Worm (Caenorhabditis elegans) whole organism, L4 larva: ENCODE data around the gene M117.1.
A peak's percentile ranks its signal among the peaks of the same experiment; 100 is the strongest.

Experiments
- F26F4.8 ChIP-seq: fragments of 200-800 bp; sonication (Bioruptor generic); conservative IDR thresholded peaks from 2 replicates; pipeline ENCODE4 v1.3.6; 2022; ENCODE audit warnings: missing genetic modification characterization, missing compliant biosample characterization
- F37D6.2 ChIP-seq: sonication (generic microtip); optimal IDR thresholded peaks from 2 replicates; lab custom pipeline; 2016; ENCODE audit warnings: mild to moderate bottlenecking, missing genetic modification characterization, missing compliant biosample characterization
- F49E8.2 ChIP-seq: sonication (generic microtip); optimal IDR thresholded peaks from 2 replicates; lab custom pipeline; 2016; ENCODE audit warnings: missing compliant biosample characterization, mild to moderate bottlenecking, missing genetic modification characterization, borderline replicate concordance
- Y48G9A.11 ChIP-seq: fragments of 200-800 bp; sonication (Bioruptor generic); IDR thresholded peaks from 2 replicates; pipeline ENCODE4 v1.3.6; 2022; ENCODE audit warnings: missing genetic modification reagents, missing genetic modification characterization, missing compliant biosample characterization
- ZK337.2 ChIP-seq: fragments of 200-800 bp; sonication (Bioruptor generic); IDR thresholded peaks from 2 replicates; pipeline ENCODE4 v1.3.6; 2022; ENCODE audit warnings: missing genetic modification reagents, missing genetic modification characterization, missing compliant biosample characterization
- ZK546.5 ChIP-seq, 2 experiments: sonication (generic microtip); optimal IDR thresholded peaks; 2 replicates each; lab custom pipeline; 2017; ENCODE audit warnings: missing biosample characterization in 2 of 2, missing genetic modification characterization in 2 of 2
- aha-1 ChIP-seq: fragments of 150-350 bp; peaks from one replicate; lab custom pipeline; 2014; ENCODE audit warnings: missing biosample characterization, missing genetic modification characterization
- aly-2 ChIP-seq: sonication (generic microtip); optimal IDR thresholded peaks from 2 replicates; lab custom pipeline; 2018; ENCODE audit warnings: missing biosample characterization, missing genetic modification characterization
- ama-1 ChIP-seq: fragments of 150-350 bp; optimal IDR thresholded peaks from 2 replicates; lab custom pipeline; 2014; ENCODE audit warnings: inconsistent platforms, mixed read lengths
- ceh-32 ChIP-seq: sonication (generic microtip); optimal IDR thresholded peaks from 2 replicates; lab custom pipeline; 2016; ENCODE audit warnings: mild to moderate bottlenecking, missing genetic modification characterization, missing compliant biosample characterization; ENCODE audit not compliant: poor library complexity
- ceh-82 ChIP-seq: sonication (generic microtip); optimal IDR thresholded peaks from 2 replicates; lab custom pipeline; 2017; ENCODE audit warnings: missing biosample characterization, missing genetic modification characterization
- ces-1 ChIP-seq: fragments of 150-350 bp; sonication (generic microtip); optimal IDR thresholded peaks from 4 replicates; lab custom pipeline; 2014; ENCODE audit warnings: missing biosample characterization, missing genetic modification reagents, missing genetic modification characterization
- daf-12 ChIP-seq: fragments of 150-350 bp; optimal IDR thresholded peaks from 2 replicates; lab custom pipeline; 2014; ENCODE audit warnings: missing biosample characterization, missing genetic modification reagents, missing genetic modification characterization
- daf-19 ChIP-seq: fragments of 200-800 bp; sonication (Bioruptor generic); conservative IDR thresholded peaks from 2 replicates; pipeline ENCODE4 v1.3.6; 2022; ENCODE audit warnings: missing genetic modification characterization, missing compliant biosample characterization
- daf-8 ChIP-seq: fragments of 200-800 bp; sonication (Bioruptor generic); IDR thresholded peaks from 2 replicates; pipeline ENCODE4 v1.3.6; 2022; ENCODE audit warnings: missing genetic modification characterization, missing compliant biosample characterization
- dmd-8 ChIP-seq: fragments of 200-800 bp; sonication (Bioruptor generic); IDR thresholded peaks from 2 replicates; pipeline ENCODE4 v1.3.6; 2022; ENCODE audit warnings: missing genetic modification characterization, missing compliant biosample characterization
- dpl-1 ChIP-seq: fragments of 150-350 bp; optimal IDR thresholded peaks from 2 replicates; lab custom pipeline; 2014; ENCODE audit warnings: missing biosample characterization, missing genetic modification reagents, missing genetic modification characterization
- duxl-1 ChIP-seq: sonication (generic microtip); optimal IDR thresholded peaks from 2 replicates; lab custom pipeline; 2016; ENCODE audit warnings: mild to moderate bottlenecking, missing genetic modification characterization, moderate library complexity, missing compliant biosample characterization; ENCODE audit not compliant: poor library complexity
- dve-1 ChIP-seq: sonication (generic microtip); optimal IDR thresholded peaks from 2 replicates; lab custom pipeline; 2017; ENCODE audit warnings: antibody characterized with exemption, mild to moderate bottlenecking, missing genetic modification characterization, missing compliant biosample characterization; ENCODE audit not compliant: insufficient read depth
- egl-27 ChIP-seq: sonication (generic microtip); optimal IDR thresholded peaks from 3 replicates; lab custom pipeline; 2017; ENCODE audit warnings: missing biosample characterization, missing genetic modification reagents, missing genetic modification characterization
- hif-1 ChIP-seq, 2 experiments: sonication (generic microtip); optimal IDR thresholded peaks; 2 replicates each; lab custom pipeline; 2016 to 2017; ENCODE audit warnings: missing compliant biosample characterization in 2 of 2, missing genetic modification characterization in 2 of 2, missing genetic modification reagents in 2 of 2, missing genotype in 2 of 2, mild to moderate bottlenecking in 1 of 2
- hlh-11 ChIP-seq: fragments of 200-800 bp; sonication (Bioruptor generic); optimal IDR thresholded peaks from 2 replicates; lab custom pipeline; 2018; ENCODE audit warnings: mild to moderate bottlenecking, missing genetic modification characterization, missing compliant biosample characterization
- hlh-30 ChIP-seq: sonication (generic microtip); optimal IDR thresholded peaks from 2 replicates; lab custom pipeline; 2017; ENCODE audit warnings: antibody characterized with exemption, mild to moderate bottlenecking, missing genetic modification characterization, missing compliant biosample characterization; ENCODE audit not compliant: insufficient read depth
- jun-1 ChIP-seq: fragments of 150-350 bp; optimal IDR thresholded peaks from 2 replicates; lab custom pipeline; 2014; ENCODE audit warnings: missing biosample characterization, missing genetic modification reagents, missing genetic modification characterization
- lin-1 ChIP-seq: fragments of 200-800 bp; sonication (Bioruptor generic); IDR thresholded peaks from 2 replicates; pipeline ENCODE4 v1.3.6; 2022; ENCODE audit warnings: missing genetic modification reagents, missing genetic modification characterization, missing compliant biosample characterization
- lin-13 ChIP-seq: fragments of 150-350 bp; optimal IDR thresholded peaks from 2 replicates; lab custom pipeline; 2014; ENCODE audit warnings: missing biosample characterization, missing genetic modification reagents, missing genetic modification characterization
- lin-38 ChIP-seq: fragments of 200-800 bp; sonication (Bioruptor generic); IDR thresholded peaks from 2 replicates; pipeline ENCODE4 v1.3.6; 2022; ENCODE audit warnings: missing genetic modification reagents, missing genetic modification characterization, missing compliant biosample characterization
- lin-39 ChIP-seq: fragments of 150-350 bp; optimal IDR thresholded peaks from 2 replicates; lab custom pipeline; 2014; ENCODE audit warnings: missing biosample characterization, missing genetic modification reagents, missing genetic modification characterization
- lsy-2 ChIP-seq, 2 experiments: fragments of 150-350 bp in 1 of 2; sonication (generic microtip) in 1 of 2; optimal IDR thresholded peaks; 2 replicates each; lab custom pipeline; 2014 to 2017; ENCODE audit warnings: missing biosample characterization in 2 of 2, missing genetic modification characterization in 2 of 2
- madf-5 ChIP-seq, 2 experiments: fragments of 200-800 bp; sonication (Bioruptor generic); IDR thresholded peaks; 2 replicates each; pipeline ENCODE4 v1.3.6; 2022; ENCODE audit warnings: missing compliant biosample characterization in 2 of 2, missing genetic modification characterization in 2 of 2
- madf-9 ChIP-seq: fragments of 200-800 bp; sonication (Bioruptor generic); conservative IDR thresholded peaks from 2 replicates; pipeline ENCODE4 v1.3.6; 2022; ENCODE audit warnings: missing genetic modification reagents, missing genetic modification characterization, missing compliant biosample characterization
- mdt-29 ChIP-seq: fragments of 200-800 bp; sonication (Bioruptor generic); IDR thresholded peaks from 2 replicates; pipeline ENCODE4 v1.3.6; 2022; ENCODE audit warnings: missing genetic modification reagents, missing genetic modification characterization, missing compliant biosample characterization
- mes-2 ChIP-seq: sonication (generic microtip); optimal IDR thresholded peaks from 2 replicates; lab custom pipeline; 2016; ENCODE audit warnings: missing genotype, mild to moderate bottlenecking, missing genetic modification characterization, missing compliant biosample characterization; ENCODE audit not compliant: poor library complexity, severe bottlenecking
- nhr-25 ChIP-seq: sonication (generic microtip); optimal IDR thresholded peaks from 2 replicates; lab custom pipeline; 2017; ENCODE audit warnings: missing genetic modification characterization, mild to moderate bottlenecking, missing compliant biosample characterization, antibody characterized with exemption, moderate library complexity, borderline replicate concordance; ENCODE audit not compliant: insufficient read depth
- nhr-42 ChIP-seq: fragments of 200-800 bp; sonication (Bioruptor generic); IDR thresholded peaks from 2 replicates; pipeline ENCODE4 v1.3.6; 2022; ENCODE audit warnings: missing genetic modification characterization, missing compliant biosample characterization
- nhr-77 ChIP-seq: fragments of 150-350 bp; optimal IDR thresholded peaks from 2 replicates; lab custom pipeline; 2014; ENCODE audit warnings: missing biosample characterization, missing genetic modification characterization
- pha-4 ChIP-seq, 2 experiments: fragments of 150-350 bp in 1 of 2; fragments of 200-800 bp in 1 of 2; sonication (Bioruptor generic) in 1 of 2; IDR thresholded peaks in 1 of 2; optimal IDR thresholded peaks in 1 of 2; 2 replicates each; pipeline versions ENCODE4 v1.3.6 to Lab custom; 2014 to 2022; ENCODE audit warnings: missing genetic modification characterization in 2 of 2, missing genetic modification reagents in 2 of 2, missing biosample characterization in 1 of 2, missing compliant biosample characterization in 1 of 2
- pqm-1 ChIP-seq: sonication (generic microtip); optimal IDR thresholded peaks from 2 replicates; lab custom pipeline; 2017; ENCODE audit warnings: missing biosample characterization, missing genetic modification characterization
- saeg-2 ChIP-seq: fragments of 200-800 bp; sonication (Bioruptor generic); IDR thresholded peaks from 2 replicates; pipeline ENCODE4 v1.3.6; 2022; ENCODE audit warnings: missing genetic modification reagents, missing genetic modification characterization, missing compliant biosample characterization
- sdz-12 ChIP-seq: fragments of 200-800 bp; sonication (Bioruptor generic); optimal IDR thresholded peaks from 2 replicates; lab custom pipeline; 2018; ENCODE audit warnings: mild to moderate bottlenecking, missing genetic modification characterization, missing compliant biosample characterization
- snpc-1.2 ChIP-seq: fragments of 200-800 bp; sonication (Bioruptor generic); IDR thresholded peaks from 2 replicates; pipeline ENCODE4 v1.3.6; 2022; ENCODE audit warnings: missing genetic modification reagents, missing genetic modification characterization, missing compliant biosample characterization
- snpc-4 ChIP-seq: fragments of 150-350 bp; optimal IDR thresholded peaks from 2 replicates; lab custom pipeline; 2014; ENCODE audit warnings: missing biosample characterization, missing genetic modification characterization
- spr-1 ChIP-seq: sonication (generic microtip); optimal IDR thresholded peaks from 2 replicates; lab custom pipeline; 2016; ENCODE audit warnings: mild to moderate bottlenecking, missing genetic modification characterization, missing compliant biosample characterization
- unc-130 ChIP-seq: sonication (generic microtip); optimal IDR thresholded peaks from 2 replicates; lab custom pipeline; 2016; ENCODE audit warnings: missing genetic modification reagents, missing genetic modification characterization, missing compliant biosample characterization
- zip-2 ChIP-seq: fragments of 150-350 bp; optimal IDR thresholded peaks from 2 replicates; lab custom pipeline; 2014; ENCODE audit warnings: missing biosample characterization, missing genetic modification characterization

M117.1 gene

ce11 chrIV:11820067-11820913 lies 6.2 kb downstream of the M117.1 start (continued):
- no peak for TF ChIP-seq zip-2 (tag; lab: Kevin White, UChicago)
- TF ChIP-seq lin-1, result peak; percentile 33; the same call in 1 of the 2 replicates
- no peak for TF ChIP-seq daf-8 (GFP tag; lab: Robert Waterston, UW)
- TF ChIP-seq ZK337.2, result no peak
- TF ChIP-seq egl-27 (tag; lab: Kevin White, UChicago), result no peak
- peak in 1 of 2 experiments; percentile 2 for TF ChIP-seq lsy-2 (tag; optimal IDR thresholded peaks at IDR 0.05; lab: Kevin White, UChicago)
- peak; percentile 13; the same call in 1 of the 2 replicates for TF ChIP-seq pha-4 (GFP tag; IDR thresholded peaks at IDR 0.05; lab: Robert Waterston, UW)
- TF ChIP-seq pha-4 (tag; optimal IDR thresholded peaks at IDR 0.05; lab: Kevin White, UChicago), result no peak
- TF ChIP-seq mdt-29 (GFP tag; lab: Robert Waterston, UW), result no peak
- TF ChIP-seq nhr-42 (GFP tag; lab: Robert Waterston, UW), result no peak
- TF ChIP-seq F49E8.2 (tag; lab: Kevin White, UChicago), result peak; percentile 67
- TF ChIP-seq ceh-82 (tag; lab: Kevin White, UChicago), result no peak
- no peak for TF ChIP-seq F26F4.8 (GFP tag; lab: Robert Waterston, UW)
- peak; percentile 11 for TF ChIP-seq hlh-11
- TF ChIP-seq ZK546.5 (tag; optimal IDR thresholded peaks at IDR 0.05; lab: Kevin White, UChicago), result no peak
- peak; percentile 20 for TF ChIP-seq dve-1
- no peak for TF ChIP-seq ceh-32 (tag; lab: Kevin White, UChicago)
- TF ChIP-seq snpc-1.2 (GFP tag; lab: Robert Waterston, UW), result peak; percentile 61
- 0 out of 4 replicates have a peak, but pooled peaks have one; percentile 4 to 13 for TF ChIP-seq madf-5 (GFP tag; IDR thresholded peaks at IDR 0.05; lab: Robert Waterston, UW)
- TF ChIP-seq lin-39, result no peak
- 0 out of 2 replicates have a peak, but pooled peaks have one; percentile 18 for TF ChIP-seq saeg-2 (GFP tag; lab: Robert Waterston, UW)
- TF ChIP-seq Y48G9A.11 (GFP tag; lab: Robert Waterston, UW), result peak; percentile 64
- TF ChIP-seq ama-1 (lab: Kevin White, UChicago), result peak; percentile 82
- no peak for TF ChIP-seq madf-9
- TF ChIP-seq pqm-1 (tag; lab: Kevin White, UChicago), result no peak
- no peak for TF ChIP-seq hlh-30 (tag; lab: Kevin White, UChicago)
- no peak for TF ChIP-seq sdz-12
- peak; percentile 3 for TF ChIP-seq unc-130 (GFP tag; lab: Kevin White, UChicago)
- no peak for TF ChIP-seq nhr-25 (tag; lab: Kevin White, UChicago)
- no peak for TF ChIP-seq aly-2
- TF ChIP-seq dpl-1 (GFP tag; lab: Kevin White, UChicago), result no peak
- TF ChIP-seq, all 104 proteins: peak for 23

DNA sequence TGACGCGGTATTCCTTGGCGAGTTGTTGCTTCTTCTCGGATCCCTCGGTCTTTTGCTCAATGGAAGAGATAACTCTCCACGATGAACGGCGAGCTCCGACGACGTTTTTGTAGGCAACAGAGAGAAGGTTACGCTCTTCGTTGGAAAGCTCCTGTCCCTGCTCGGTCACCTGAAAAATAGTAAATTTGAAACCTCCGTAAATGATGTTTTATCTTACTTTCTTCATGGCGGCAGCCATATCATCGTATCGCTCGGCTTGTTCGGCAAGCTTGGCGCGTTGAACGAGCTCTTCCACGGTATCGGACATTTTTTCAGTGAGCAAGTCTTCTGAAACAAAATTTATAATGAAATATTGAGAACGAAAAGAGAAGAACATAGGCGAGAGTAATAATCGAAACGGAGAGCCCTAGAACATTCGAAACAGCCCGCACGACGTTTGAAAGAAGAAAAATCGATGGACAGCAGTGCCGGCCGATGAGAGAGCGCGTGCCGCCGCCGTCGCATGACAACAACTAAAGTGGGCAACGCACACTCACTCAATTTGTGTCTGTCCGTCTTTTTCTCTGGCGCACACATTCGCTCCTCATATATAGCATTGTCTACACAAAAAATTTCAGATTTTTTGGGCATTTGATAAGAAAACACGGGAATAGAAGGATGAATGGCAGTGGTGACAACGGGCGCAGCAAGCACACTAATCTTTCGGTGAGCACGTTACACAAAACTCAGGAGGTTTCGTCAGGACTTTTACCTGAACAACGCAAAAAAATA lies 7.7 kb downstream of the M117.1 start, which contains the start of the genes par-5 and M117.3:
par-5 (minus strand) TSS at position 334 of the 771 bp plus-strand sequence.
M117.3 (plus strand) TSS at position 616 of the 771 bp plus-strand sequence.
- TF ChIP-seq hif-1 (tag; optimal IDR thresholded peaks at IDR 0.05; lab: Kevin White, UChicago), result peak in 1 of 2 experiments; percentile 80
- peak; percentile 57 for TF ChIP-seq nhr-77
- no peak for TF ChIP-seq daf-19 (GFP tag; lab: Robert Waterston, UW)
- no peak for TF ChIP-seq duxl-1
- peak; percentile 43 for TF ChIP-seq F37D6.2
- no peak for TF ChIP-seq dmd-8 (GFP tag; lab: Robert Waterston, UW)
- TF ChIP-seq lsy-2 (tag; optimal IDR thresholded peaks at IDR 0.05; lab: Kevin White, UChicago), result peak in 1 of 2 experiments; percentile 80
- no peak for TF ChIP-seq ZK337.2
- TF ChIP-seq jun-1 (tag; lab: Kevin White, UChicago), result peak; percentile 3
- peak; percentile 60 for TF ChIP-seq lin-38 (GFP tag; lab: Robert Waterston, UW)
- peak; percentile 90 for TF ChIP-seq dve-1
- TF ChIP-seq spr-1 (tag; lab: Kevin White, UChicago), result no peak
- TF ChIP-seq mes-2 (tag; lab: Kevin White, UChicago), result peak; percentile 63
- TF ChIP-seq ces-1 (GFP tag; lab: Kevin White, UChicago), result peak; percentile 10
- no peak for TF ChIP-seq nhr-25 (tag; lab: Kevin White, UChicago)
- TF ChIP-seq snpc-4, result no peak
- TF ChIP-seq lin-13 (GFP tag; lab: Kevin White, UChicago), result peak; percentile 51
- TF ChIP-seq daf-12, result no peak
- peak; percentile 87 for TF ChIP-seq aha-1 (tag; lab: Kevin White, UChicago)
